Fruit fly (Drosophila melanogaster): ENCODE data around the gene dbr.

- TF ChIP-seq h (optimal IDR thresholded peaks at IDR 0.05) (no peak), psq (optimal IDR thresholded peaks at IDR 0.05) (no peak), Myc (optimal IDR thresholded peaks at IDR 0.05) (no peak), ttk (optimal IDR thresholded peaks at IDR 0.05) (no peak), Sin3A (optimal IDR thresholded peaks at IDR 0.05) (no peak), insv (optimal IDR thresholded peaks at IDR 0.05) (no peak)
These were observed 21.0 kb downstream of the dbr start, which contains the start of gene net for dm6 chr2L:87255-87723.
